Fruit fly (Drosophila melanogaster): ENCODE data around the gene CG32152.

DNA sequence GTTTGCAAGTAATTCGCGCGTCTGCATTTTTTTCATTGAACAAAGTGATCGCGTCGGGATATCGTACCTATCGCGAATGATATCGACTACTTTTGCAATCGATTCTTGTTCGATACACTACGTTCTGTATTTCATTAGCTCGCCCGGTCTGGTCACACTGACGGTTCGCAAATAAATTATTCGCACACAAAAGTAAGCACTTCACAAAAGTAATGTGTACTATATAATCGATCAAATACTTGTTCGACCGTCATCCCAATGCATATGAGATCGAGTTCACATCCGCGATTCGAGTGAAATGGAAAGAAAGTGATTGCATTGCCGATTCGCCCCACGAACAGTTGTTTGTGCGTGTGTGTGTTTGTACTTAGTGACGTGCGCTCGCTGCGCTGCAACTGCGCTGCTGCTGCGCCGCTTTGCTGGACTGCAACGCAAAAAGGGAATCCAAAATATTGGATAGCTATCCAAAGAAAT lies 53.5 kb downstream of the CG32152 start, which contains the start of the genes CG5235 and ClC-c:
- TF ChIP-seq CG8478 (optimal IDR thresholded peaks at IDR 0.05) (no peak), CTCF (optimal IDR thresholded peaks at IDR 0.05) (peak in 1 of 2 experiments; percentile 28)
